Fruit fly (Drosophila melanogaster): ENCODE results near the gene RecQ4.

The RecQ4 gene

DNA sequence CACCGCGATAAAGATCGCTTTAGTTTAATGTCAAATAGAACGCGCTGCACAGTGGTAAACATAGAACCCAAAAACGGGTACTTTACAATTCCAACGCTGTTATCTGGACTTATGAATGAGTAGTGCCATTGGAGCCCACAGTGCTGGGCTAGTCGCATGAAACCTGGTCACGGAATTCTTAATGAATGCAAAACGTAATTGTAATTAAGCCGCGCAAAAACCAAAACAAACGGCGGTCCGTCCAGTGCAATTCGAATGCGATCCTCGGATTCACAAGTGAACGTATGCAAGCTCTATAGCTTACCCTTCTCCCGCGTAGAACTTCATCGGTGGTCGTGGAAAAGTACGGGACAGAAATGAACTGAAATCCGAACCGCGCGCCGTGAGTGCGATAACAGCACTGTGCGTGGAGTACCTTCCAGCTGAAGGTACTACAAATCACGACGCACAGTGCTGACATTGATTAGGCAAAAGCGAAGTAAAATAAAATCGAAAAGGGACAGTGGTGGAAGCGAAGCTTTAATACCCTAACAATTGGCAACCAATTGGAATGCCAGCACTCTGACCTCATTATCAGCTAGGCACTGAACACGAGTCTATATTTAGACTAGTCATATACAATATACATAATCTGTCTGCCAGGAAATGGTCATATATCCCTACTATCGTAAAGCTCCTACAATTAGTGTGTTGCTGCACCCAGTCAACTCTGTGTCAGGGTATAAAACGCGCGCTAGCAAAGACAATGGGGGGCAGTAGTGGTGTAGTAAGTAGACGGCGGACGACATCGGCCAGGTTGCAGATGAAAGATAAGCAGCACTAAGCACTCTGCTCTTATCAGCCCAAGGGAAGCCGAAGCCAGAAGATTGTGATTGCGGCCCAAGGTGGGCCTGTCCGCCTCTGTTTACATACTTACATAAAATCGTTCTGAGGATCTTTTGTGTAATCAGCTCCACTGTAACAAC is 9.8 kb upstream of the RecQ4 start (continued):
- TF ChIP-seq Dip3 (GFP tag; optimal IDR thresholded peaks at IDR 0.05) = peak; percentile 58
- peak; percentile 9 for TF ChIP-seq CG10267 (tag; optimal IDR thresholded peaks at IDR 0.05)
- peak; percentile 100 for TF ChIP-seq D19A (tag; optimal IDR thresholded peaks at IDR 0.05)
- TF ChIP-seq BtbVII (GFP tag; optimal IDR thresholded peaks at IDR 0.05) = peak; percentile 23
- 0 out of 2 replicates have a peak, but pooled peaks have one; percentile 27 for TF ChIP-seq CG7372 (GFP tag; IDR thresholded peaks at IDR 0.05)
- peak; percentile 2 for TF ChIP-seq CG1529 (GFP tag; optimal IDR thresholded peaks at IDR 0.05)
- TF ChIP-seq row (GFP tag; IDR thresholded peaks at IDR 0.05) = peak; percentile 97
- peak; percentile 3; the same call in 1 of the 3 replicates for TF ChIP-seq otp (GFP tag; IDR thresholded peaks at IDR 0.05)
- TF ChIP-seq luna (GFP tag; optimal IDR thresholded peaks at IDR 0.05) = peak; percentile 1
- TF ChIP-seq Ssrp (tag; optimal IDR thresholded peaks at IDR 0.05) = peak; percentile 26
- TF ChIP-seq hbn (GFP tag; IDR thresholded peaks at IDR 0.05; ENCODE audit: partially characterized antibody) = no peak
- TF ChIP-seq esg (GFP tag; conservative IDR thresholded peaks at IDR 0.05) = peak; percentile 36
- no peak for TF ChIP-seq CG33213 (GFP tag; optimal IDR thresholded peaks at IDR 0.05)
- no peak for TF ChIP-seq NC2α (GFP tag; optimal IDR thresholded peaks at IDR 0.05)
- TF ChIP-seq hb (GFP tag; IDR thresholded peaks at IDR 0.05; ENCODE audit: partially characterized antibody) = no peak
- peak; percentile 42 for TF ChIP-seq CG10979 (tag; optimal IDR thresholded peaks at IDR 0.05)
- TF ChIP-seq vfl (GFP tag; optimal IDR thresholded peaks at IDR 0.05) = peak; percentile 32
- peak; percentile 48 for TF ChIP-seq CrebB (tag; optimal IDR thresholded peaks at IDR 0.05)
- TF ChIP-seq CG12942 (GFP tag; optimal IDR thresholded peaks at IDR 0.05) = peak; percentile 26
- peak; percentile 56; the same call in 1 of the 3 replicates for TF ChIP-seq Optix (GFP tag; IDR thresholded peaks at IDR 0.05)
- TF ChIP-seq sens-2 (GFP tag; IDR thresholded peaks at IDR 0.05) = peak; percentile 86
- 0 out of 3 replicates have a peak, but pooled peaks have one; percentile 15 for TF ChIP-seq CG34224 (GFP tag; IDR thresholded peaks at IDR 0.05; ENCODE audit: partially characterized antibody)
- TF ChIP-seq CG2889 (GFP tag; IDR thresholded peaks at IDR 0.05) = 0 out of 3 replicates have a peak, but pooled peaks have one; percentile 45
- TF ChIP-seq Pdp1 (GFP tag; optimal IDR thresholded peaks at IDR 0.05) = peak; percentile 60 to 97
- peak; percentile 38 for TF ChIP-seq Fer3 (tag; optimal IDR thresholded peaks at IDR 0.05)
- no peak for TF ChIP-seq croc (GFP tag; conservative IDR thresholded peaks at IDR 0.05)
- no peak for TF ChIP-seq B-H2 (GFP tag; optimal IDR thresholded peaks at IDR 0.05)
- peak; percentile 57 for TF ChIP-seq CG9609 (GFP tag; optimal IDR thresholded peaks at IDR 0.05)
- no peak for TF ChIP-seq CG10431 (GFP tag; optimal IDR thresholded peaks at IDR 0.05)
- TF ChIP-seq CG3847 (GFP tag; IDR thresholded peaks at IDR 0.05) = peak; percentile 23; the same call in 1 of the 2 replicates
- TF ChIP-seq Hey (tag; optimal IDR thresholded peaks at IDR 0.05) = peak; percentile 53
- TF ChIP-seq nmo (GFP tag; optimal IDR thresholded peaks at IDR 0.05) = peak; percentile 37
- no peak for TF ChIP-seq ken (GFP tag; IDR thresholded peaks at IDR 0.05)
- TF ChIP-seq Doc2 (GFP tag; IDR thresholded peaks at IDR 0.05) = 0 out of 2 replicates have a peak, but pooled peaks have one; percentile 32
- peak; percentile 11 for TF ChIP-seq CG6683 (GFP tag; optimal IDR thresholded peaks at IDR 0.05)
- peak; percentile 27 for TF ChIP-seq CG1647 (GFP tag; optimal IDR thresholded peaks at IDR 0.05)
- TF ChIP-seq crp (GFP tag; optimal IDR thresholded peaks at IDR 0.05) = no peak

DNA sequence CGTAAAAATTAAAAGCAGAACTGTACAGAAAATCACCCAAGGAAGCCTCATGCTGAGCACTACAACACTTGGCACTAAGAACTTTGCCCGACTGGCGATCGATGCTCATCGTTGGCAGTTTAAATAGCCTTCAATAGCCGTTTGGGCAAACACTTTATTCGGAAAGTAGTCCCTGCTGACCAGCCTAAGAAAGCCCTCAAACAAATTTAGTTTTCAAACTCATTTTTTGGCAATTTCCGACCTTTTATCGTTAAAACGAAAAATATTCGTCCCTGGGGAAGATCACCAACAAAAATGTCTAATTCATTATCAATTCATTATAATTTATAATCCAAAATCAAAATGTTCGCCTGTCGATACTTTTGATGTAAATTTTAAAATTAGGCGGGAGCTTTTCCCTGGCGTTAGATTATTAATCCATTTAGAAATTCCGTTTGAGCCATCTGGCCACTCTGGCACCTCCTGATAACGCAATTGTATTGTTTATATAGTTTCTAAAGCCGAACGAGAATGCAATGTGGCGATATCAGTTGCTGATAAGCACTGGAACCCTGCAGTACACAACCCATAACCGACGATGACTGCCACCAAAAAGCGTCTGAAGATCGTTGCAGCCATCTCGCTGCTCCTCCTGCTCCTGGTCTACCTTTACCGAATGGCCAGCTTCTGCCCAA is 4.8 kb upstream of the RecQ4 start, which contains the start of the genes mthl7 and Uxs:
Gene mthl7, minus strand, starts transcription at position 51 of the 674 bp plus-strand sequence.
Gene Uxs, plus strand, starts transcription at position 460 of the 674 bp plus-strand sequence.
- no peak for TF ChIP-seq ci (GFP tag; IDR thresholded peaks at IDR 0.05)
- TF ChIP-seq bab2 (GFP tag; optimal IDR thresholded peaks at IDR 0.05) = no peak
- TF ChIP-seq zfh1 (GFP tag; IDR thresholded peaks at IDR 0.05) = no peak
- TF ChIP-seq CG7745 (tag; optimal IDR thresholded peaks at IDR 0.05) = no peak
- TF ChIP-seq Adf1 (GFP tag; IDR thresholded peaks at IDR 0.05) = no peak
- TF ChIP-seq CG7963 (GFP tag; IDR thresholded peaks at IDR 0.05; ENCODE audit: partially characterized antibody) = 0 out of 3 replicates have a peak, but pooled peaks have one; percentile 29
- TF ChIP-seq CG10462 (GFP tag; optimal IDR thresholded peaks at IDR 0.05) = no peak
- TF ChIP-seq tx (GFP tag; optimal IDR thresholded peaks at IDR 0.05) = no peak
- TF ChIP-seq Med (GFP tag) = peak; percentile 36
- TF ChIP-seq Dll (GFP tag; IDR thresholded peaks at IDR 0.05; ENCODE audit: partially characterized antibody) = peak; percentile 56; the same call in 1 of the 4 replicates
- TF ChIP-seq Taf1 (GFP tag; IDR thresholded peaks at IDR 0.05) = no peak
- TF ChIP-seq CG13624 (GFP tag; optimal IDR thresholded peaks at IDR 0.05) = no peak
